Worm (Caenorhabditis elegans): ENCODE results near the gene spd-3.

Gene spd-3

ce11 chrIV:6806475-6807063 lies 44.1 kb downstream of the spd-3 start, which contains the start of gene C17H12.10:
Gene C17H12.10 (plus strand): TSS chrIV:6806799.
- TF ChIP-seq sma-9 (GFP tag; optimal IDR thresholded peaks at IDR 0.05) (peak; percentile 39), sma-9 (tag; optimal IDR thresholded peaks at IDR 0.05) (no peak), C34F6.9 (tag; optimal IDR thresholded peaks at IDR 0.05) (peak; percentile 77), zag-1 (tag; optimal IDR thresholded peaks at IDR 0.05) (peak; percentile 80), nhr-10 (tag; optimal IDR thresholded peaks at IDR 0.05) (no peak), nhr-12 (tag; optimal IDR thresholded peaks at IDR 0.05) (no peak), nhr-129 (tag; optimal IDR thresholded peaks at IDR 0.05) (peak; percentile 17), lsy-2 (tag; optimal IDR thresholded peaks at IDR 0.05) (peak in 1 of 2 experiments; percentile 49), crh-2 (tag; optimal IDR thresholded peaks at IDR 0.05) (peak; percentile 27), unc-55 (GFP tag; optimal IDR thresholded peaks at IDR 0.05) (peak; percentile 77)

DNA sequence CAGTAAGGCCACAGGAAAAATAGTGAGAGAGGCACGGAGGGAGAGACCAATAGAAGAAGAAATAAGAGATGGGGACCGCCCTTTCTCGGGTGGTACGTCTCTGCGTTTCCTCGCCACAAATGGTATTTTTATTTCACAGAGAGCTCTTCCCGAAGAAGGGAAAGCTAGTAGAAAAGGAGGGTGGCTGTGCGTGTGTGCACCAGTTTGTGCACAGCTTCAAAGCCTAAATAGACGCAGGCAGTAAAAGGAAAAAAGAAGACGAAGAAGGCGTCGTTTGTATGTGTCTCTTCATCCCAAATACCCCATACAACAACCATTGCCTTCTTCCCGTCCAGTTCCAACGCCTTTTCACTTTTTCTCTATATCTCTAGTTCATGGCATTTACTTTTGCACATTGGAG lies 47.2 kb downstream of the spd-3 start:
- TF ChIP-seq ceh-82 (tag; optimal IDR thresholded peaks at IDR 0.05) = peak; percentile 54
- no peak for TF ChIP-seq ztf-11 (tag; optimal IDR thresholded peaks at IDR 0.05)
- peak; percentile 74 for TF ChIP-seq F13H6.1 (tag; optimal IDR thresholded peaks at IDR 0.05)
- peak; percentile 53 to 66 for TF ChIP-seq lsy-2 (tag; optimal IDR thresholded peaks at IDR 0.05)
- peak; percentile 42 for TF ChIP-seq sma-9 (GFP tag; optimal IDR thresholded peaks at IDR 0.05)
- TF ChIP-seq sma-9 (tag; optimal IDR thresholded peaks at IDR 0.05) = no peak
- peak; percentile 62 for TF ChIP-seq nhr-129 (tag; optimal IDR thresholded peaks at IDR 0.05)
- peak; percentile 35 for TF ChIP-seq nhr-6 (tag; optimal IDR thresholded peaks at IDR 0.05)
- no peak for TF ChIP-seq nhr-11 (tag; optimal IDR thresholded peaks at IDR 0.05)
- TF ChIP-seq ceh-16 (tag; optimal IDR thresholded peaks at IDR 0.05) = no peak
- TF ChIP-seq nhr-10 (tag; optimal IDR thresholded peaks at IDR 0.05) = no peak
- peak; percentile 78 for TF ChIP-seq zag-1 (tag; optimal IDR thresholded peaks at IDR 0.05)
- peak; percentile 68 for TF ChIP-seq crh-2 (tag; optimal IDR thresholded peaks at IDR 0.05)
- TF ChIP-seq egl-27 (tag; optimal IDR thresholded peaks at IDR 0.05) = no peak
- TF ChIP-seq Y55F3AM.14 (GFP tag; optimal IDR thresholded peaks at IDR 0.05) = peak; percentile 29
- TF ChIP-seq mab-5 (tag; optimal IDR thresholded peaks at IDR 0.05) = peak; percentile 14
- peak; percentile 5 for TF ChIP-seq snpc-4 (tag; optimal IDR thresholded peaks at IDR 0.05)
- peak; percentile 74 for TF ChIP-seq C34F6.9 (tag; optimal IDR thresholded peaks at IDR 0.05)
- peak; percentile 53 for TF ChIP-seq lin-13 (GFP tag; optimal IDR thresholded peaks at IDR 0.05)
- TF ChIP-seq skn-1 (tag; optimal IDR thresholded peaks at IDR 0.05) = no peak
- no peak for TF ChIP-seq gmeb-1 (tag; optimal IDR thresholded peaks at IDR 0.05)
- no peak for TF ChIP-seq aly-2 (tag; optimal IDR thresholded peaks at IDR 0.05)
- TF ChIP-seq ztf-1 (GFP tag; conservative IDR thresholded peaks at IDR 0.05) = no peak
- peak; percentile 91 for TF ChIP-seq unc-55 (GFP tag; optimal IDR thresholded peaks at IDR 0.05)
- TF ChIP-seq sem-4 (tag; optimal IDR thresholded peaks at IDR 0.05) = peak; percentile 19
- TF ChIP-seq lin-11 (tag; optimal IDR thresholded peaks at IDR 0.05) = peak; percentile 27

DNA sequence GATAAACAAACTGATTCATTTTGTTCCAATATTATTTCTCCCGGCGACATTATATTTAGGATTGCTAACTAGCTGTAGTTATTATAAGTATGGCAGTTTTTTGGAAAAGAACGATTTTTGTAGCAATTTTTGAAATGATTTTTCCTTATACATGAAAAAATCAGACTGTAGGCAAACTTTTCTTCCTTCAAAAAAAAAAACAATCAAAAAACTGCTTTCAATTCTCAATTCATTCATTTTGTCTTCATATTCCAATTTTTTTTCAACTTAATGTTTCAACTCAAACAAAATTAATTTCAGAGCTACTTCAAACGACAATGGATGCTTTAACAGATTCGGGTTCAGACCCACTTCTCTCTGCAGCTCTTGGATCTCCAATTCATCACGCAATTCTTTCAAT lies 49.3 kb downstream of the spd-3 start, which contains the start of gene ceh-48:
TSS of gene ceh-48 (plus strand) at position 301 of the 400 bp plus-strand sequence.
- TF ChIP-seq nhr-6 (tag; optimal IDR thresholded peaks at IDR 0.05) = no peak
- no peak for TF ChIP-seq nhr-77 (tag; optimal IDR thresholded peaks at IDR 0.05)
- no peak for TF ChIP-seq mab-5 (tag; optimal IDR thresholded peaks at IDR 0.05)
- no peak for TF ChIP-seq fos-1 (tag; optimal IDR thresholded peaks at IDR 0.05)
- TF ChIP-seq unc-39 (tag; optimal IDR thresholded peaks at IDR 0.05) = no peak
- TF ChIP-seq lsy-2 (tag; optimal IDR thresholded peaks at IDR 0.05) = no peak
- no peak for TF ChIP-seq sma-9 (GFP tag; optimal IDR thresholded peaks at IDR 0.05)
- TF ChIP-seq sma-9 (tag; optimal IDR thresholded peaks at IDR 0.05) = no peak
- TF ChIP-seq ceh-16 (tag; optimal IDR thresholded peaks at IDR 0.05) = no peak
- TF ChIP-seq F13H6.1 (tag; optimal IDR thresholded peaks at IDR 0.05) = no peak
- no peak for TF ChIP-seq egl-27 (tag; optimal IDR thresholded peaks at IDR 0.05)
- TF ChIP-seq ztf-4 (tag; optimal IDR thresholded peaks at IDR 0.05) = no peak

Measured in whole organism, L2 larva.